Fruit fly (Drosophila melanogaster): ENCODE data around the gene RpS6.

The RpS6 gene

dm6 chrX:7888386-7889024 is 12.6 kb downstream of the RpS6 start, which contains the start of gene Acat1 (continued):
- TF ChIP-seq Antp (GFP tag; optimal IDR thresholded peaks at IDR 0.05) (peak; percentile 5), CG7839 (tag; optimal IDR thresholded peaks at IDR 0.05) (no peak), CG11560 (tag; IDR thresholded peaks at IDR 0.05) (0 out of 3 replicates have a peak, but pooled peaks have one; percentile 10), Taf1 (GFP tag; IDR thresholded peaks at IDR 0.05) (no peak), row (GFP tag; IDR thresholded peaks at IDR 0.05) (peak; percentile 43; the same call in 1 of the 3 replicates), E2f1 (GFP tag; IDR thresholded peaks at IDR 0.05) (peak; percentile 22; the same call in 1 of the 2 replicates), CG14050 (GFP tag; IDR thresholded peaks at IDR 0.05) (no peak; the same call in 2 of the 3 replicates), Med (GFP tag) (peak; percentile 94), danr (GFP tag; IDR thresholded peaks at IDR 0.05) (no peak), CG34376 (GFP tag; optimal IDR thresholded peaks at IDR 0.05) (peak; percentile 0), Six4 (GFP tag; optimal IDR thresholded peaks at IDR 0.05) (peak; percentile 15), org-1 (GFP tag; optimal IDR thresholded peaks at IDR 0.05) (no peak), stwl (tag; optimal IDR thresholded peaks at IDR 0.05) (peak; percentile 87), onecut (GFP tag; IDR thresholded peaks at IDR 0.05) (no peak), tin (GFP tag; optimal IDR thresholded peaks at IDR 0.05) (peak; percentile 49), bbx (GFP tag; IDR thresholded peaks at IDR 0.05; ENCODE audit: partially characterized antibody) (0 out of 2 replicates have a peak, but pooled peaks have one; percentile 14), Nf-YC (tag; optimal IDR thresholded peaks at IDR 0.05) (peak; percentile 42), otp (GFP tag; IDR thresholded peaks at IDR 0.05) (peak; percentile 50; the same call in 1 of the 3 replicates), CG10267 (tag; optimal IDR thresholded peaks at IDR 0.05) (peak; percentile 90), Dref (GFP tag; IDR thresholded peaks at IDR 0.05) (peak; percentile 68), CkIIα-i1 (GFP tag; IDR thresholded peaks at IDR 0.05) (no peak), D19B (GFP tag; optimal IDR thresholded peaks at IDR 0.05) (no peak), Bdp1 (GFP tag; optimal IDR thresholded peaks at IDR 0.05) (no peak), lmd (GFP tag; IDR thresholded peaks at IDR 0.05) (0 out of 2 replicates have a peak, but pooled peaks have one; percentile 31), CG14860 (GFP tag; IDR thresholded peaks at IDR 0.05; ENCODE audit: partially characterized antibody) (no peak), Bteb2 (GFP tag; optimal IDR thresholded peaks at IDR 0.05) (peak; percentile 38), tgo (GFP tag; IDR thresholded peaks at IDR 0.05) (peak; percentile 51), al (GFP tag; IDR thresholded peaks at IDR 0.05) (peak; percentile 7; the same call in 1 of the 2 replicates), fd96Cb (tag; optimal IDR thresholded peaks at IDR 0.05) (peak; percentile 35), C15 (GFP tag; IDR thresholded peaks at IDR 0.05) (no peak), CG7786 (GFP tag; optimal IDR thresholded peaks at IDR 0.05) (peak; percentile 40), jumu (GFP tag; optimal IDR thresholded peaks at IDR 0.05) (peak; percentile 46), br (optimal IDR thresholded peaks at IDR 0.05) (no peak), lola (GFP tag; optimal IDR thresholded peaks at IDR 0.05) (peak in 1 of 3 experiments; percentile 30), H2.0 (GFP tag; IDR thresholded peaks at IDR 0.05) (peak; percentile 26; the same call in 1 of the 2 replicates), klu (GFP tag; IDR thresholded peaks at IDR 0.05) (peak; percentile 32; the same call in 1 of the 2 replicates), Hr51 (GFP tag; optimal IDR thresholded peaks at IDR 0.05) (peak; percentile 46 to 72), sens-2 (GFP tag; IDR thresholded peaks at IDR 0.05) (peak; percentile 27; the same call in 1 of the 2 replicates), bab2 (GFP tag; optimal IDR thresholded peaks at IDR 0.05) (peak; percentile 35), CG12104 (GFP tag; optimal IDR thresholded peaks at IDR 0.05) (no peak), CG10462 (GFP tag; optimal IDR thresholded peaks at IDR 0.05) (peak; percentile 23), phol (tag; optimal IDR thresholded peaks at IDR 0.05) (peak; percentile 64), Scr (GFP tag; IDR thresholded peaks at IDR 0.05; ENCODE audit: partially characterized antibody) (peak; percentile 51), corto (GFP tag; optimal IDR thresholded peaks at IDR 0.05) (peak; percentile 49), dpn (GFP tag; optimal IDR thresholded peaks at IDR 0.05) (peak; percentile 44 to 64), CG10209 (GFP tag; optimal IDR thresholded peaks at IDR 0.05) (peak; percentile 44), Camta (GFP tag; optimal IDR thresholded peaks at IDR 0.05) (peak; percentile 25), CG13287 (GFP tag; IDR thresholded peaks at IDR 0.05; ENCODE audit: partially characterized antibody) (peak; percentile 62), sens (GFP tag) (peak; percentile 96), sisA (GFP tag; IDR thresholded peaks at IDR 0.05) (peak; percentile 51)

Measured in whole organism, embryonic.